Fruit fly (Drosophila melanogaster) whole organism, embryonic: ENCODE measurements around the gene Bsg.

Experiments used
- Bgb ChIP-seq: fragments of 200-800 bp; sonication (Bioruptor generic); IDR thresholded peaks from 2 replicates; pipeline ENCODE4 v1.3.6; 2022; ENCODE audit warnings: missing biosample characterization, missing genetic modification characterization; ENCODE audit not compliant: partially characterized antibody
- CG10267 ChIP-seq: fragments of 200-800 bp; sonication (Bioruptor generic); optimal IDR thresholded peaks from 2 replicates; lab custom pipeline; 2018; ENCODE audit warnings: missing biosample characterization, mild to moderate bottlenecking, missing genetic modification characterization, moderate library complexity
- CG13287 ChIP-seq: fragments of 200-800 bp; sonication (Bioruptor generic); IDR thresholded peaks from 2 replicates; pipeline ENCODE4 v1.3.6; 2022; ENCODE audit warnings: missing biosample characterization, missing genetic modification characterization; ENCODE audit not compliant: partially characterized antibody
- CG15269 ChIP-seq: fragments of 200-800 bp; sonication (Bioruptor generic); optimal IDR thresholded peaks from 2 replicates; lab custom pipeline; 2018; ENCODE audit warnings: missing biosample characterization, mild to moderate bottlenecking, missing genetic modification characterization, moderate library complexity
- CG17829 ChIP-seq: fragments of 200-800 bp; optimal IDR thresholded peaks from 2 replicates; lab custom pipeline; 2019; ENCODE audit warnings: missing biosample characterization, mild to moderate bottlenecking, missing genetic modification characterization, moderate library complexity
- CG18262 ChIP-seq: fragments of 200-800 bp; optimal IDR thresholded peaks from 3 replicates; lab custom pipeline; 2019; ENCODE audit warnings: missing biosample characterization, mild to moderate bottlenecking, missing genetic modification characterization, moderate library complexity
- CG30431 ChIP-seq: fragments of 200-800 bp; sonication (Bioruptor generic); optimal IDR thresholded peaks from 2 replicates; lab custom pipeline; 2017; ENCODE audit warnings: missing biosample characterization, missing genetic modification characterization
- CG3163 ChIP-seq: fragments of 200-800 bp; sonication (Bioruptor generic); optimal IDR thresholded peaks from 3 replicates; lab custom pipeline; 2016; ENCODE audit warnings: missing biosample characterization, missing genetic modification characterization
- CG32772 ChIP-seq: fragments of 200-800 bp; sonication (Bioruptor generic); IDR thresholded peaks from 2 replicates; pipeline ENCODE4 v1.3.6; 2022; ENCODE audit warnings: missing biosample characterization, missing genetic modification characterization
- CG3838 ChIP-seq: fragments of 200-800 bp; sonication (Bioruptor generic); optimal IDR thresholded peaks from 3 replicates; lab custom pipeline; 2016; ENCODE audit warnings: missing biosample characterization, missing genetic modification characterization
- CG4360 ChIP-seq: fragments of 200-800 bp; sonication (Bioruptor generic); IDR thresholded peaks from 2 replicates; pipeline ENCODE4 v1.3.6; 2022; ENCODE audit warnings: missing biosample characterization, missing genetic modification characterization
- CG6654 ChIP-seq: fragments of 200-800 bp; sonication (Bioruptor generic); optimal IDR thresholded peaks from 2 replicates; lab custom pipeline; 2017; ENCODE audit warnings: missing biosample characterization, mild to moderate bottlenecking, missing genetic modification characterization
- CG7271 ChIP-seq: fragments of 200-800 bp; sonication (Bioruptor generic); optimal IDR thresholded peaks from 2 replicates; lab custom pipeline; 2018; ENCODE audit warnings: missing biosample characterization, mild to moderate bottlenecking, missing genetic modification characterization, moderate library complexity
- CG7928 ChIP-seq: fragments of 200-800 bp; sonication (Bioruptor generic); optimal IDR thresholded peaks from 2 replicates; lab custom pipeline; 2017; ENCODE audit warnings: missing biosample characterization, mild to moderate bottlenecking, missing genetic modification characterization
- CG8359 ChIP-seq: fragments of 200-800 bp; sonication (Bioruptor generic); optimal IDR thresholded peaks from 2 replicates; lab custom pipeline; 2017; ENCODE audit warnings: missing biosample characterization, mild to moderate bottlenecking, missing genetic modification characterization, borderline replicate concordance
- CG9215 ChIP-seq: fragments of 200-800 bp; sonication (Bioruptor generic); IDR thresholded peaks from 2 replicates; pipeline ENCODE4 v1.3.6; 2022; ENCODE audit warnings: missing biosample characterization, missing genetic modification characterization
- CG9609 ChIP-seq: fragments of 200-800 bp; sonication (Bioruptor generic); optimal IDR thresholded peaks from 3 replicates; lab custom pipeline; 2016; ENCODE audit warnings: missing biosample characterization, missing genetic modification characterization
- CkIIα-i1 ChIP-seq: fragments of 200-800 bp; sonication (Bioruptor generic); IDR thresholded peaks from 2 replicates; pipeline ENCODE4 v1.3.6; 2022; ENCODE audit warnings: missing biosample characterization, missing genetic modification characterization
- HLH4C ChIP-seq: fragments of 200-800 bp; sonication (Bioruptor generic); IDR thresholded peaks from 3 replicates; pipeline ENCODE4 v1.3.6; 2022; ENCODE audit warnings: missing biosample characterization, missing genetic modification characterization; ENCODE audit not compliant: partially characterized antibody
- Hey ChIP-seq: fragments of 200-800 bp; sonication (Bioruptor generic); optimal IDR thresholded peaks from 3 replicates; lab custom pipeline; 2018; ENCODE audit warnings: missing biosample characterization, mild to moderate bottlenecking, missing genetic modification characterization
- Lhr ChIP-seq: fragments of 200-800 bp; sonication (Bioruptor generic); optimal IDR thresholded peaks from 3 replicates; lab custom pipeline; 2017; ENCODE audit warnings: mild to moderate bottlenecking, missing biosample characterization, missing genetic modification reagents, missing genetic modification characterization
- MTF-1 ChIP-seq: fragments of 200-800 bp; sonication (Bioruptor generic); optimal IDR thresholded peaks from 2 replicates; lab custom pipeline; 2018; ENCODE audit warnings: missing biosample characterization, mild to moderate bottlenecking, missing genetic modification characterization, borderline replicate concordance
- Meics ChIP-seq: fragments of 200-800 bp; sonication (Bioruptor generic); optimal IDR thresholded peaks from 2 replicates; lab custom pipeline; 2017; ENCODE audit warnings: missing biosample characterization, mild to moderate bottlenecking, missing genetic modification characterization
- Ravus ChIP-seq: fragments of 200-800 bp; sonication (Bioruptor generic); IDR thresholded peaks from 2 replicates; pipeline ENCODE4 v1.3.6; 2022; ENCODE audit warnings: missing biosample characterization, missing genetic modification characterization
- Usf ChIP-seq: fragments of 200-800 bp; sonication (Bioruptor generic); optimal IDR thresholded peaks from 2 replicates; lab custom pipeline; 2017; ENCODE audit warnings: missing genotype, missing biosample characterization, missing genetic modification characterization
- ab ChIP-seq: fragments of 200-800 bp; sonication (Bioruptor generic); optimal IDR thresholded peaks from 2 replicates; lab custom pipeline; 2016; ENCODE audit warnings: missing biosample characterization, missing genetic modification characterization
- al ChIP-seq: fragments of 200-800 bp; sonication (Bioruptor generic); IDR thresholded peaks from 2 replicates; pipeline ENCODE4 v1.3.6; 2022; ENCODE audit warnings: missing biosample characterization, missing genetic modification characterization
- ap ChIP-seq: fragments of 200-800 bp; sonication (Bioruptor generic); IDR thresholded peaks from 2 replicates; pipeline ENCODE4 v1.3.6; 2022; ENCODE audit warnings: missing biosample characterization, missing genetic modification characterization
- ase ChIP-seq: fragments of 200-800 bp; sonication (Bioruptor generic); IDR thresholded peaks from 3 replicates; pipeline ENCODE4 v1.3.6; 2022; ENCODE audit warnings: missing biosample characterization, missing genetic modification characterization
- az2 ChIP-seq: fragments of 200-800 bp; sonication (Bioruptor generic); optimal IDR thresholded peaks from 3 replicates; lab custom pipeline; 2016; ENCODE audit warnings: missing biosample characterization, missing genetic modification characterization
- crc ChIP-seq: fragments of 200-800 bp; sonication (Bioruptor generic); optimal IDR thresholded peaks from 2 replicates; lab custom pipeline; 2016; ENCODE audit warnings: missing biosample characterization, missing genetic modification characterization
- dmrt11E ChIP-seq: fragments of 200-800 bp; sonication (Bioruptor generic); optimal IDR thresholded peaks from 3 replicates; lab custom pipeline; 2018; ENCODE audit warnings: missing biosample characterization, mild to moderate bottlenecking, missing genetic modification characterization, moderate library complexity
- dmrt99B ChIP-seq: fragments of 200-800 bp; sonication (Bioruptor generic); optimal IDR thresholded peaks from 2 replicates; lab custom pipeline; 2018; ENCODE audit warnings: missing biosample characterization, mild to moderate bottlenecking, missing genetic modification characterization, moderate library complexity
- dpn ChIP-seq, 2 experiments: fragments of 200-800 bp; sonication (Bioruptor generic); optimal IDR thresholded peaks; 3 replicates each; lab custom pipeline; 2016; ENCODE audit warnings: missing biosample characterization in 2 of 2, missing genetic modification characterization in 2 of 2
- eyg ChIP-seq: fragments of 200-800 bp; sonication (Bioruptor generic); optimal IDR thresholded peaks from 3 replicates; lab custom pipeline; 2016; ENCODE audit warnings: missing biosample characterization, missing genetic modification characterization
- fd64A ChIP-seq: fragments of 200-800 bp; sonication (Bioruptor generic); optimal IDR thresholded peaks from 3 replicates; lab custom pipeline; 2018; ENCODE audit warnings: missing biosample characterization, mild to moderate bottlenecking, missing genetic modification characterization
- fru ChIP-seq: fragments of >200 bp; optimal IDR thresholded peaks from 2 replicates; lab custom pipeline; 2017
- gt ChIP-seq: fragments of 200-800 bp; sonication (Bioruptor generic); IDR thresholded peaks from 2 replicates; pipeline ENCODE4 v1.3.6; 2022; ENCODE audit warnings: missing biosample characterization, missing genetic modification characterization
- ham ChIP-seq: fragments of 200-800 bp; sonication (Bioruptor generic); IDR thresholded peaks from 2 replicates; pipeline ENCODE4 v1.3.6; 2022; ENCODE audit warnings: missing biosample characterization, missing genetic modification characterization
- lov ChIP-seq, 2 experiments: fragments of 200-800 bp in 1 of 2; fragments of >200 bp in 1 of 2; sonication (Bioruptor generic) in 1 of 2; IDR thresholded peaks in 1 of 2; optimal IDR thresholded peaks in 1 of 2; 2 replicates in 1 of 2; 3 replicates in 1 of 2; pipeline versions ENCODE4 v1.3.6 to Lab custom; 2017 to 2022; ENCODE audit warnings: missing biosample characterization in 1 of 2, missing genetic modification characterization in 1 of 2
- onecut ChIP-seq: fragments of 200-800 bp; sonication (Bioruptor generic); IDR thresholded peaks from 2 replicates; pipeline ENCODE4 v1.3.6; 2022; ENCODE audit warnings: missing biosample characterization, missing genetic modification characterization
- org-1 ChIP-seq: fragments of 200-800 bp; sonication (Bioruptor generic); optimal IDR thresholded peaks from 2 replicates; lab custom pipeline; 2017; ENCODE audit warnings: missing biosample characterization, missing genetic modification characterization
- pita ChIP-seq: fragments of 200-800 bp; sonication (Bioruptor generic); optimal IDR thresholded peaks from 2 replicates; lab custom pipeline; 2017; ENCODE audit warnings: missing biosample characterization, mild to moderate bottlenecking, missing genetic modification characterization
- pnt ChIP-seq: fragments of 200-800 bp; sonication (Bioruptor generic); optimal IDR thresholded peaks from 3 replicates; lab custom pipeline; 2016; ENCODE audit warnings: missing biosample characterization, missing genetic modification characterization
- ranshi ChIP-seq: fragments of 200-800 bp; sonication (Bioruptor generic); IDR thresholded peaks from 2 replicates; pipeline ENCODE4 v1.3.6; 2022; ENCODE audit warnings: missing biosample characterization, missing genetic modification characterization
- sd ChIP-seq: fragments of 200-800 bp; sonication (Bioruptor generic); optimal IDR thresholded peaks from 3 replicates; lab custom pipeline; 2018; ENCODE audit warnings: missing biosample characterization, mild to moderate bottlenecking, missing genetic modification characterization, moderate library complexity
- seq ChIP-seq: fragments of 200-800 bp; sonication (Bioruptor generic); IDR thresholded peaks from 2 replicates; pipeline ENCODE4 v1.3.6; 2022; ENCODE audit warnings: missing biosample characterization, missing genetic modification characterization
- sim ChIP-seq: fragments of 200-800 bp; sonication (Bioruptor generic); IDR thresholded peaks from 2 replicates; pipeline ENCODE4 v1.3.6; 2022; ENCODE audit warnings: missing biosample characterization, missing genetic modification characterization
- slbo ChIP-seq: fragments of 200-800 bp; sonication (Bioruptor generic); IDR thresholded peaks from 2 replicates; pipeline ENCODE4 v1.3.6; 2022; ENCODE audit warnings: missing biosample characterization, missing genetic modification characterization

Bsg gene

DNA sequence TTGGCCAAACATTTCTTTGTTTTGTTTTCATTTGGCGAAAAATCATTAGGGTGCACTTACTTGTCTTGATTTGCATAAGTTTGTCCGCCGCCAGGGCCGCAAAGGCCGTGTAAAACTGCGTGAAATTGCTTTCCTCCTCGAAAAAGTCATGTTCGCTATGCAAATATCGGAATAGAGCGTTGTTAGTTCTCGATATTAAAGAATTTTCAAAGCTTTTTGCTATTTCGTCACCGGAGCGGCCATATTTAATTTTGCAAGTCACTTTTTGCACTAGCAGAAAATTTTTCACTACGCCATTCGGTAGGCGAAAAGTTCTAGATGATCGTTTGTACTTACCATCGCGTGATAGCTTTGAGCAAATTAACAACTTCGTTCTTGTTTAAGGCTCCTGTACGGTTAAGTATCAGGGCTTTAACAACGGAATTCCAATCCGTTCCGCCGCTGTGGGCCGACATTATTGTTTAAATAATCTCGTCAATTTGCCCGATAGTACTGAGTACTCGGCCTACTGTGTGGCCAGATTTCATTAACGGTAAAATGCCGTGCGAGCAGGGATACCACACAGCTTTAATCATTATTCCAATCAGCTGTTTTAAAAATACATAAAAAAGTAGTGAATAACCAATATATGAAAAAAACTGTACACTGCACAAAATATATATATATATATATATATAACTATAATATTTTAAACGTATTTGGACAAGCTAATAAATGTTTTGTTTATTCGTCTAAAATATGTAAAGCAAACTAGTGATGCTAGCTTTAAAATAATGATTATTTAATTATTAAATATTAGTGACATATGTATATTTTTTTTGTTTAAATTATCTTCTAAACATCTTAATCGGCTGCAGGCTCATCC, 11.9 kb upstream of the Bsg start, which contains the start of gene poe (continued):
- no peak for TF ChIP-seq pita (GFP tag; lab: Kevin White, UChicago)
- TF ChIP-seq dpn (GFP tag; optimal IDR thresholded peaks at IDR 0.05; lab: Kevin White, UChicago) = no peak
- no peak for TF ChIP-seq crc (GFP tag; lab: Kevin White, UChicago)
- TF ChIP-seq CG3838 (GFP tag; lab: Kevin White, UChicago) = no peak
- no peak for TF ChIP-seq Meics (GFP tag; lab: Kevin White, UChicago)
- TF ChIP-seq CkIIα-i1 (GFP tag; lab: Robert Waterston, UW) = no peak
- TF ChIP-seq Bgb (GFP tag; lab: Robert Waterston, UW) = no peak
- TF ChIP-seq Hey = no peak
- TF ChIP-seq eyg (GFP tag; lab: Kevin White, UChicago) = no peak
- TF ChIP-seq seq = no peak
- TF ChIP-seq CG6654 (GFP tag; lab: Kevin White, UChicago) = no peak
- no peak for TF ChIP-seq gt (GFP tag; lab: Robert Waterston, UW)
- TF ChIP-seq slbo (GFP tag; lab: Robert Waterston, UW) = peak; percentile 59
- TF ChIP-seq CG7928 = peak; percentile 85
- TF ChIP-seq fru (lab: Kevin White, UChicago) = no peak
- peak; percentile 15 for TF ChIP-seq CG8359 (GFP tag; lab: Kevin White, UChicago)
- no peak for TF ChIP-seq Usf (GFP tag; lab: Kevin White, UChicago)
- no peak for TF ChIP-seq sim
- no peak for TF ChIP-seq CG30431 (GFP tag; lab: Kevin White, UChicago)
- peak; percentile 30; the same call in 1 of the 2 replicates for TF ChIP-seq CG9215 (GFP tag; lab: Robert Waterston, UW)
- peak; percentile 44 for TF ChIP-seq dmrt11E (tag; lab: Kevin White, UChicago)
- no peak for TF ChIP-seq org-1 (GFP tag; lab: Kevin White, UChicago)
- TF ChIP-seq CG7271 (tag; lab: Kevin White, UChicago) = peak; percentile 11
- peak; percentile 63 for TF ChIP-seq ase (GFP tag; lab: Robert Waterston, UW)
- TF ChIP-seq CG17829 (tag; lab: Kevin White, UChicago) = peak; percentile 73
- TF ChIP-seq CG4360 (GFP tag; lab: Robert Waterston, UW) = no peak; the same call in 1 of the 2 replicates
- TF ChIP-seq CG13287 (GFP tag; lab: Robert Waterston, UW) = peak; percentile 43
- no peak; the same call in 1 of the 2 replicates for TF ChIP-seq CG32772 (GFP tag; lab: Robert Waterston, UW)
- TF ChIP-seq CG18262 (tag; lab: Kevin White, UChicago) = no peak
- TF ChIP-seq CG15269 (tag; lab: Kevin White, UChicago) = no peak
- TF ChIP-seq CG10267 (tag; lab: Kevin White, UChicago) = peak; percentile 74
- no peak for TF ChIP-seq lov (optimal IDR thresholded peaks at IDR 0.05; lab: Kevin White, UChicago)
- no peak for TF ChIP-seq lov (GFP tag; IDR thresholded peaks at IDR 0.05; lab: Robert Waterston, UW)
- TF ChIP-seq CG3163 = no peak
- TF ChIP-seq ham (GFP tag; lab: Robert Waterston, UW) = no peak
- TF ChIP-seq al = no peak
- peak; percentile 39; the same call in 2 of the 3 replicates for TF ChIP-seq HLH4C (GFP tag; lab: Robert Waterston, UW)
- TF ChIP-seq Ravus (GFP tag; lab: Robert Waterston, UW) = no peak
- TF ChIP-seq sd (tag; lab: Kevin White, UChicago) = no peak
- TF ChIP-seq onecut = no peak
- no peak for TF ChIP-seq dmrt99B (tag; lab: Kevin White, UChicago)
- TF ChIP-seq pnt (GFP tag; lab: Kevin White, UChicago) = no peak
- TF ChIP-seq Lhr (GFP tag; lab: Kevin White, UChicago) = no peak
- TF ChIP-seq ranshi (GFP tag; lab: Robert Waterston, UW) = peak; percentile 28; the same call in 1 of the 2 replicates
- no peak for TF ChIP-seq ab (GFP tag; lab: Kevin White, UChicago)
- TF ChIP-seq ap (GFP tag; lab: Robert Waterston, UW) = no peak
- no peak for TF ChIP-seq CG9609 (GFP tag; lab: Kevin White, UChicago)
- TF ChIP-seq MTF-1 (GFP tag; lab: Kevin White, UChicago) = peak; percentile 23
- peak; percentile 25 for TF ChIP-seq az2 (GFP tag; lab: Kevin White, UChicago)
- TF ChIP-seq fd64A = no peak
